Worm (Caenorhabditis elegans) whole organism, L3 larva: Measurements from ENCODE around the gene alg-3.

ENCODE experiments used
- R02D3.7 ChIP-seq: fragments of 150-350 bp; optimal IDR thresholded peaks from 2 replicates; lab custom pipeline; 2014; ENCODE audit warnings: missing biosample characterization, missing genetic modification characterization
- aly-2 ChIP-seq: fragments of 150-350 bp; optimal IDR thresholded peaks from 2 replicates; lab custom pipeline; 2014; ENCODE audit warnings: missing biosample characterization, missing genetic modification characterization
- ama-1 ChIP-seq: fragments of 150-350 bp; optimal IDR thresholded peaks from 2 replicates; lab custom pipeline; 2018
- ceh-28 ChIP-seq: fragments of 150-350 bp; optimal IDR thresholded peaks from 2 replicates; lab custom pipeline; 2014; ENCODE audit warnings: missing biosample characterization, missing genetic modification reagents, missing genetic modification characterization
- ceh-82 ChIP-seq: fragments of 150-350 bp; optimal IDR thresholded peaks from 2 replicates; lab custom pipeline; 2014; ENCODE audit warnings: missing biosample characterization, missing genetic modification characterization
- ceh-9 ChIP-seq: sonication (generic microtip); optimal IDR thresholded peaks from 2 replicates; lab custom pipeline; 2018; ENCODE audit warnings: missing biosample characterization, missing genetic modification characterization
- daf-12 ChIP-seq: fragments of 150-350 bp; optimal IDR thresholded peaks from 2 replicates; lab custom pipeline; 2014; ENCODE audit warnings: missing biosample characterization, missing genetic modification reagents, missing genetic modification characterization
- egl-27 ChIP-seq: sonication (generic microtip); optimal IDR thresholded peaks from 4 replicates; lab custom pipeline; 2017; ENCODE audit warnings: missing biosample characterization, missing genetic modification reagents, missing genetic modification characterization
- egl-5 ChIP-seq: fragments of 150-350 bp; optimal IDR thresholded peaks from 2 replicates; lab custom pipeline; 2017; ENCODE audit warnings: missing biosample characterization, missing genetic modification reagents, missing genetic modification characterization, inconsistent platforms
- elt-1 ChIP-seq: fragments of 150-350 bp; optimal IDR thresholded peaks from 2 replicates; lab custom pipeline; 2014; ENCODE audit warnings: missing biosample characterization, missing genetic modification characterization
- elt-2 ChIP-seq: sonication (generic microtip); optimal IDR thresholded peaks from 2 replicates; lab custom pipeline; 2016; ENCODE audit warnings: missing genetic modification reagents, mild to moderate bottlenecking, missing genetic modification characterization, missing compliant biosample characterization
- elt-3 ChIP-seq, 3 experiments: fragments of 150-350 bp in 1 of 3; sonication (generic microtip) in 2 of 3; optimal IDR thresholded peaks; 2 replicates in 2 of 3; 4 replicates in 1 of 3; lab custom pipeline; 2014 to 2017; ENCODE audit warnings: missing biosample characterization in 3 of 3, missing genetic modification characterization in 3 of 3
- eor-1 ChIP-seq, 2 experiments: fragments of 150-350 bp; optimal IDR thresholded peaks; 2 replicates each; lab custom pipeline; 2014 to 2018; ENCODE audit warnings: missing biosample characterization in 2 of 2, missing genetic modification characterization in 2 of 2
- fkh-10 ChIP-seq: sonication (generic microtip); optimal IDR thresholded peaks from 2 replicates; lab custom pipeline; 2017; ENCODE audit warnings: missing biosample characterization, missing genetic modification reagents, missing genetic modification characterization
- fkh-2 ChIP-seq: fragments of 150-350 bp; optimal IDR thresholded peaks from 2 replicates; lab custom pipeline; 2014; ENCODE audit warnings: missing biosample characterization, missing genetic modification reagents, missing genetic modification characterization
- fos-1 ChIP-seq: fragments of 150-350 bp; optimal IDR thresholded peaks from 2 replicates; lab custom pipeline; 2014; ENCODE audit warnings: missing biosample characterization, missing genetic modification characterization
- hmg-11 ChIP-seq: sonication (generic microtip); optimal IDR thresholded peaks from 2 replicates; lab custom pipeline; 2016; ENCODE audit warnings: missing genetic modification characterization, missing compliant biosample characterization
- jun-1 ChIP-seq: fragments of 150-350 bp; optimal IDR thresholded peaks from 2 replicates; lab custom pipeline; 2014; ENCODE audit warnings: missing biosample characterization, missing genetic modification reagents, missing genetic modification characterization
- lin-39 ChIP-seq: fragments of 150-350 bp; optimal IDR thresholded peaks from 2 replicates; lab custom pipeline; 2018; ENCODE audit warnings: missing biosample characterization, missing genetic modification reagents, missing genetic modification characterization
- lsy-12 ChIP-seq: sonication (generic microtip); optimal IDR thresholded peaks from 2 replicates; lab custom pipeline; 2016; ENCODE audit warnings: mild to moderate bottlenecking, missing genetic modification characterization, missing compliant biosample characterization
- mdl-1 ChIP-seq: fragments of 150-350 bp; optimal IDR thresholded peaks from 2 replicates; lab custom pipeline; 2014; ENCODE audit warnings: missing biosample characterization, missing genetic modification characterization
- mml-1 ChIP-seq: fragments of 150-350 bp; sonication (generic microtip); optimal IDR thresholded peaks from 3 replicates; lab custom pipeline; 2014; ENCODE audit warnings: missing biosample characterization, missing genetic modification characterization
- nfya-1 ChIP-seq: sonication (generic microtip); optimal IDR thresholded peaks from 2 replicates; lab custom pipeline; 2017; ENCODE audit warnings: missing genetic modification characterization, mild to moderate bottlenecking, missing compliant biosample characterization, antibody characterized with exemption, moderate library complexity; ENCODE audit not compliant: insufficient read depth
- nhr-12 ChIP-seq: fragments of 150-350 bp; optimal IDR thresholded peaks from 2 replicates; lab custom pipeline; 2014; ENCODE audit warnings: missing biosample characterization, missing genetic modification characterization
- nhr-23 ChIP-seq: fragments of 150-350 bp; optimal IDR thresholded peaks from 2 replicates; lab custom pipeline; 2014; ENCODE audit warnings: missing biosample characterization, missing genetic modification reagents, missing genetic modification characterization
- nhr-237 ChIP-seq: fragments of 150-350 bp; optimal IDR thresholded peaks from 2 replicates; lab custom pipeline; 2014; ENCODE audit warnings: missing biosample characterization, missing genetic modification characterization
- nhr-25 ChIP-seq: sonication (generic microtip); optimal IDR thresholded peaks from 2 replicates; lab custom pipeline; 2017; ENCODE audit warnings: missing biosample characterization, missing genetic modification characterization
- nhr-43 ChIP-seq: sonication (generic microtip); optimal IDR thresholded peaks from 2 replicates; lab custom pipeline; 2016; ENCODE audit warnings: mild to moderate bottlenecking, missing genetic modification characterization, missing compliant biosample characterization; ENCODE audit not compliant: poor library complexity, severe bottlenecking
- nhr-76 ChIP-seq: fragments of 150-350 bp; sonication (generic microtip); optimal IDR thresholded peaks from 5 replicates; lab custom pipeline; 2014; ENCODE audit warnings: missing biosample characterization, missing genetic modification characterization
- pha-4 ChIP-seq: fragments of 150-350 bp; optimal IDR thresholded peaks from 2 replicates; lab custom pipeline; 2014; ENCODE audit warnings: missing biosample characterization, missing genetic modification reagents, missing genetic modification characterization
- pqm-1 ChIP-seq: fragments of 150-350 bp; optimal IDR thresholded peaks from 2 replicates; lab custom pipeline; 2017; ENCODE audit warnings: missing biosample characterization, missing genetic modification characterization, inconsistent platforms
- tbx-2 ChIP-seq: sonication (generic microtip); optimal IDR thresholded peaks from 2 replicates; lab custom pipeline; 2016; ENCODE audit warnings: mild to moderate bottlenecking, missing genetic modification characterization, missing compliant biosample characterization
- unc-39 ChIP-seq: sonication (generic microtip); optimal IDR thresholded peaks from 4 replicates; lab custom pipeline; 2017; ENCODE audit warnings: missing biosample characterization, missing genetic modification characterization
- unc-62 ChIP-seq: fragments of 150-350 bp; sonication (generic microtip); optimal IDR thresholded peaks from 4 replicates; lab custom pipeline; 2014; ENCODE audit warnings: missing biosample characterization, missing genetic modification reagents, missing genetic modification characterization
- zag-1 ChIP-seq: fragments of 150-350 bp; optimal IDR thresholded peaks from 2 replicates; lab custom pipeline; 2014; ENCODE audit warnings: missing biosample characterization, missing genetic modification characterization
- ztf-11 ChIP-seq: fragments of 150-350 bp; optimal IDR thresholded peaks from 2 replicates; lab custom pipeline; 2014; ENCODE audit warnings: missing biosample characterization, missing genetic modification characterization
- ztf-4 ChIP-seq: fragments of 150-350 bp; optimal IDR thresholded peaks from 2 replicates; lab custom pipeline; 2014; ENCODE audit warnings: missing biosample characterization, missing genetic modification characterization

Gene alg-3

ce11 chrIV:11713289-11713688 is 9.2 kb downstream of the alg-3 start:
- TF ChIP-seq unc-62 (GFP tag; lab: Kevin White, UChicago) (peak; percentile 9), daf-12 (tag; lab: Kevin White, UChicago) (no peak), lin-39 (peak; percentile 51)

- no peak for TF ChIP-seq ceh-9 (tag; lab: Kevin White, UChicago)
- no peak for TF ChIP-seq elt-3 (tag; optimal IDR thresholded peaks at IDR 0.05; lab: Kevin White, UChicago)
- TF ChIP-seq nhr-12 = no peak
- TF ChIP-seq mdl-1 (tag; lab: Kevin White, UChicago) = no peak
- TF ChIP-seq ztf-11 = no peak
- no peak for TF ChIP-seq nhr-25 (tag; lab: Kevin White, UChicago)
- TF ChIP-seq zag-1 (tag; lab: Kevin White, UChicago) = no peak
- TF ChIP-seq tbx-2 (tag; lab: Kevin White, UChicago) = no peak
- no peak for TF ChIP-seq pha-4 (tag; lab: Kevin White, UChicago)
- no peak for TF ChIP-seq nhr-23
- no peak for TF ChIP-seq nfya-1
- TF ChIP-seq nhr-76 (tag; lab: Kevin White, UChicago) = no peak
- no peak for TF ChIP-seq unc-62 (GFP tag; lab: Kevin White, UChicago)
- TF ChIP-seq ztf-4 = no peak
- no peak for TF ChIP-seq daf-12 (tag; lab: Kevin White, UChicago)
- no peak for TF ChIP-seq lsy-12
- TF ChIP-seq unc-39 (tag; lab: Kevin White, UChicago) = no peak
- no peak for TF ChIP-seq egl-27 (tag; lab: Kevin White, UChicago)
- no peak for TF ChIP-seq ama-1
Measured at ce11 chrIV:11714739-11715138, 10.7 kb downstream of the alg-3 start, which contains the start of gene magi-1. Gene magi-1 (plus strand): TSS chrIV:11715039.

- TF ChIP-seq egl-27 (tag; lab: Kevin White, UChicago) = no peak
- TF ChIP-seq egl-5 (tag; lab: Kevin White, UChicago) = peak; percentile 70
- no peak for TF ChIP-seq R02D3.7 (tag; lab: Kevin White, UChicago)
- no peak for TF ChIP-seq elt-3 (tag; optimal IDR thresholded peaks at IDR 0.05; lab: Kevin White, UChicago)
- no peak for TF ChIP-seq fkh-2 (tag; lab: Kevin White, UChicago)
Measured at ce11 chrIV:11716414-11716813, 12.4 kb downstream of the alg-3 start.

ce11 chrIV:11717094-11717876 is 13.2 kb downstream of the alg-3 start:
- peak; percentile 20 for TF ChIP-seq nhr-25 (tag; lab: Kevin White, UChicago)
- TF ChIP-seq fos-1 (tag; lab: Kevin White, UChicago) = no peak
- TF ChIP-seq hmg-11 (tag; lab: Kevin White, UChicago) = peak; percentile 19
- no peak for TF ChIP-seq R02D3.7 (tag; lab: Kevin White, UChicago)
- peak; percentile 18 for TF ChIP-seq fkh-10 (GFP tag; lab: Kevin White, UChicago)
- TF ChIP-seq nhr-12 = no peak

ce11 chrIV:11718653-11719052 is 14.6 kb downstream of the alg-3 start:
- TF ChIP-seq nhr-25 (tag; lab: Kevin White, UChicago) (peak; percentile 8), ztf-4 (no peak)
- TF ChIP-seq, all 47 proteins: peak for 1

- TF ChIP-seq mml-1 (tag; lab: Kevin White, UChicago) (no peak), eor-1 (tag; optimal IDR thresholded peaks at IDR 0.05; lab: Kevin White, UChicago) (no peak), jun-1 (tag; lab: Kevin White, UChicago) (no peak), nhr-237 (no peak), hmg-11 (tag; lab: Kevin White, UChicago) (no peak), pha-4 (tag; lab: Kevin White, UChicago) (peak; percentile 2), elt-2 (tag; lab: Kevin White, UChicago) (peak; percentile 65), ceh-28 (tag; lab: Kevin White, UChicago) (no peak), ama-1 (no peak), nhr-12 (no peak), elt-3 (tag; optimal IDR thresholded peaks at IDR 0.05; lab: Kevin White, UChicago) (no peak), pqm-1 (tag; lab: Kevin White, UChicago) (peak; percentile 16), elt-1 (tag; lab: Kevin White, UChicago) (no peak), nhr-76 (tag; lab: Kevin White, UChicago) (no peak), ceh-82 (no peak), nhr-25 (tag; lab: Kevin White, UChicago) (no peak), zag-1 (tag; lab: Kevin White, UChicago) (no peak), nfya-1 (no peak), nhr-43 (tag; lab: Kevin White, UChicago) (no peak), unc-39 (tag; lab: Kevin White, UChicago) (no peak), aly-2 (tag; lab: Kevin White, UChicago) (no peak)
- TF ChIP-seq, all 47 proteins: peak for 3
Measured at ce11 chrIV:11721878-11722277, 17.8 kb downstream of the alg-3 start.
